Worm (Caenorhabditis elegans) whole organism, young adult: ENCODE data around the gene F53F4.1.

Experiments
- B0035.1 ChIP-seq: sonication (generic microtip); optimal IDR thresholded peaks from 2 replicates; lab custom pipeline; 2016; ENCODE audit warnings: missing genetic modification characterization, mild to moderate bottlenecking, missing compliant biosample characterization, missing genotype, missing genetic modification reagents
- F10E7.11 ChIP-seq: sonication (generic microtip); optimal IDR thresholded peaks from 2 replicates; lab custom pipeline; 2017; ENCODE audit warnings: mild to moderate bottlenecking, missing genetic modification characterization, moderate library complexity, missing compliant biosample characterization
- F33H1.4 ChIP-seq: fragments of 200-800 bp; sonication (Bioruptor generic); IDR thresholded peaks from 2 replicates; pipeline ENCODE4 v1.3.6; 2022; ENCODE audit warnings: missing genetic modification reagents, missing genetic modification characterization, missing compliant biosample characterization
- F49E8.2 ChIP-seq: sonication (generic microtip); optimal IDR thresholded peaks from 3 replicates; lab custom pipeline; 2017; ENCODE audit warnings: missing genetic modification characterization, mild to moderate bottlenecking, missing compliant biosample characterization, antibody characterized with exemption, moderate library complexity; ENCODE audit not compliant: insufficient read depth
- F52B5.7 ChIP-seq: sonication (generic microtip); optimal IDR thresholded peaks from 2 replicates; lab custom pipeline; 2016; ENCODE audit warnings: mild to moderate bottlenecking, missing genetic modification characterization, missing compliant biosample characterization
- K12H6.12 ChIP-seq: fragments of 200-800 bp; sonication (Bioruptor generic); optimal IDR thresholded peaks from 2 replicates; lab custom pipeline; 2018; ENCODE audit warnings: mild to moderate bottlenecking, missing genetic modification characterization, missing compliant biosample characterization
- T26A5.8 ChIP-seq: sonication (generic microtip); optimal IDR thresholded peaks from 2 replicates; lab custom pipeline; 2016; ENCODE audit warnings: missing genetic modification characterization, missing compliant biosample characterization
- Y67H2A.10 ChIP-seq: fragments of 200-800 bp; sonication (Bioruptor generic); conservative IDR thresholded peaks from 2 replicates; pipeline ENCODE4 v1.3.6; 2022; ENCODE audit warnings: missing genetic modification reagents, missing genetic modification characterization, missing compliant biosample characterization
- Y95B8A.8 ChIP-seq: fragments of 200-800 bp; sonication (Bioruptor generic); IDR thresholded peaks from 2 replicates; pipeline ENCODE4 v1.3.6; 2022; ENCODE audit warnings: missing genetic modification reagents, missing genetic modification characterization, missing compliant biosample characterization
- akir-1 ChIP-seq: fragments of 200-800 bp; sonication (Bioruptor generic); optimal IDR thresholded peaks from 2 replicates; lab custom pipeline; 2018; ENCODE audit warnings: mild to moderate bottlenecking, missing genetic modification characterization, moderate library complexity, missing compliant biosample characterization
- aptf-3 ChIP-seq: fragments of 200-800 bp; sonication (Bioruptor generic); IDR thresholded peaks from 2 replicates; pipeline ENCODE4 v1.3.6; 2022; ENCODE audit warnings: missing genetic modification characterization, missing compliant biosample characterization
- attf-6 ChIP-seq: fragments of 200-800 bp; sonication (Bioruptor generic); IDR thresholded peaks from 2 replicates; pipeline ENCODE4 v1.3.6; 2022; ENCODE audit warnings: missing genetic modification reagents, missing genetic modification characterization, missing compliant biosample characterization
- ceh-100 ChIP-seq: fragments of 200-800 bp; sonication (Bioruptor generic); IDR thresholded peaks from 2 replicates; pipeline ENCODE4 v1.3.6; 2022; ENCODE audit warnings: missing genetic modification reagents, missing genetic modification characterization, missing compliant biosample characterization
- ceh-27 ChIP-seq: fragments of 200-800 bp; sonication (Bioruptor generic); optimal IDR thresholded peaks from 2 replicates; lab custom pipeline; 2018; ENCODE audit warnings: mild to moderate bottlenecking, missing genetic modification characterization, moderate library complexity, missing compliant biosample characterization
- ceh-40 ChIP-seq: fragments of 200-800 bp; sonication (Bioruptor generic); IDR thresholded peaks from 2 replicates; pipeline ENCODE4 v1.3.6; 2022; ENCODE audit warnings: missing genetic modification characterization, missing compliant biosample characterization
- ceh-58 ChIP-seq: fragments of 200-800 bp; sonication (Bioruptor generic); IDR thresholded peaks from 2 replicates; pipeline ENCODE4 v1.3.6; 2022; ENCODE audit warnings: missing genetic modification characterization, missing compliant biosample characterization
- ceh-79 ChIP-seq: sonication (generic microtip); optimal IDR thresholded peaks from 2 replicates; lab custom pipeline; 2017; ENCODE audit warnings: mild to moderate bottlenecking, missing genetic modification characterization, missing compliant biosample characterization
- dpff-1 ChIP-seq: sonication (generic microtip); optimal IDR thresholded peaks from 2 replicates; lab custom pipeline; 2017; ENCODE audit warnings: mild to moderate bottlenecking, missing genetic modification characterization, missing compliant biosample characterization
- egl-44 ChIP-seq: fragments of 200-800 bp; sonication (Bioruptor generic); IDR thresholded peaks from 2 replicates; pipeline ENCODE4 v1.3.6; 2022; ENCODE audit warnings: missing genetic modification reagents, missing genetic modification characterization, missing compliant biosample characterization
- egrh-3 ChIP-seq: fragments of 200-800 bp; sonication (Bioruptor generic); IDR thresholded peaks from 2 replicates; pipeline ENCODE4 v1.3.6; 2022; ENCODE audit warnings: missing genetic modification reagents, missing genetic modification characterization, missing compliant biosample characterization
- ets-4 ChIP-seq: fragments of 200-800 bp; sonication (Bioruptor generic); optimal IDR thresholded peaks from 2 replicates; lab custom pipeline; 2018; ENCODE audit warnings: mild to moderate bottlenecking, missing genetic modification characterization, missing compliant biosample characterization
- gei-17 ChIP-seq: fragments of 200-800 bp; sonication (Bioruptor generic); optimal IDR thresholded peaks from 2 replicates; lab custom pipeline; 2018; ENCODE audit warnings: mild to moderate bottlenecking, missing genetic modification characterization, missing compliant biosample characterization
- him-1 ChIP-seq: sonication (generic microtip); optimal IDR thresholded peaks from 2 replicates; lab custom pipeline; 2016; ENCODE audit warnings: missing genotype, missing genetic modification reagents, missing genetic modification characterization, missing compliant biosample characterization
- hmg-1.2 ChIP-seq: fragments of 200-800 bp; sonication (Bioruptor generic); IDR thresholded peaks from 2 replicates; pipeline ENCODE4 v1.3.6; 2022; ENCODE audit warnings: missing genetic modification reagents, missing genetic modification characterization, missing compliant biosample characterization
- hsf-1 ChIP-seq: fragments of 200-800 bp; sonication (Bioruptor generic); IDR thresholded peaks from 2 replicates; pipeline ENCODE4 v1.3.6; 2022; ENCODE audit warnings: missing genetic modification reagents, missing genetic modification characterization, missing compliant biosample characterization
- let-526 ChIP-seq: fragments of 200-800 bp; sonication (Bioruptor generic); IDR thresholded peaks from 2 replicates; pipeline ENCODE4 v1.3.6; 2022; ENCODE audit warnings: missing genetic modification reagents, missing genetic modification characterization, missing compliant biosample characterization
- let-607 ChIP-seq, 2 experiments: fragments of 200-800 bp in 1 of 2; sonication (Bioruptor generic) in 1 of 2; sonication (generic microtip) in 1 of 2; optimal IDR thresholded peaks; 2 replicates each; lab custom pipeline; 2016 to 2018; ENCODE audit warnings: mild to moderate bottlenecking in 2 of 2, missing compliant biosample characterization in 2 of 2, missing genetic modification characterization in 2 of 2, moderate library complexity in 2 of 2, missing genotype in 1 of 2
- lin-40 ChIP-seq: sonication (generic microtip); optimal IDR thresholded peaks from 2 replicates; lab custom pipeline; 2016; ENCODE audit warnings: missing genetic modification characterization, mild to moderate bottlenecking, missing compliant biosample characterization, missing genotype, missing genetic modification reagents
- lsl-1 ChIP-seq: fragments of 200-800 bp; sonication (Bioruptor generic); optimal IDR thresholded peaks from 2 replicates; lab custom pipeline; 2018; ENCODE audit warnings: mild to moderate bottlenecking, missing genetic modification characterization, moderate library complexity, missing compliant biosample characterization
- lsy-27 ChIP-seq: sonication (generic microtip); optimal IDR thresholded peaks from 2 replicates; lab custom pipeline; 2017; ENCODE audit warnings: missing genetic modification characterization, mild to moderate bottlenecking, missing compliant biosample characterization, antibody characterized with exemption, missing genotype, borderline replicate concordance; ENCODE audit not compliant: insufficient read depth
- mxl-1 ChIP-seq: sonication (generic microtip); optimal IDR thresholded peaks from 2 replicates; lab custom pipeline; 2016; ENCODE audit warnings: missing genetic modification characterization, missing compliant biosample characterization
- nhr-90 ChIP-seq: sonication (generic microtip); optimal IDR thresholded peaks from 2 replicates; lab custom pipeline; 2016; ENCODE audit warnings: missing genotype, mild to moderate bottlenecking, missing genetic modification characterization, missing compliant biosample characterization
- pha-4 ChIP-seq: fragments of 150-350 bp; sonication (generic microtip); optimal IDR thresholded peaks from 2 replicates; lab custom pipeline; 2014; ENCODE audit warnings: missing biosample characterization, missing genetic modification reagents, missing genetic modification characterization
- rec-8 ChIP-seq, 2 experiments: sonication (generic microtip); optimal IDR thresholded peaks; 2 replicates each; lab custom pipeline; 2016; ENCODE audit warnings: mild to moderate bottlenecking in 2 of 2, missing genetic modification characterization in 2 of 2, missing genetic modification reagents in 2 of 2, missing genotype in 2 of 2, missing biosample characterization in 1 of 2, missing compliant biosample characterization in 1 of 2, moderate library complexity in 1 of 2
- repo-1 ChIP-seq: sonication (generic microtip); optimal IDR thresholded peaks from 2 replicates; lab custom pipeline; 2017; ENCODE audit warnings: mild to moderate bottlenecking, missing genetic modification characterization, missing compliant biosample characterization
- sea-2 ChIP-seq: fragments of 200-800 bp; sonication (Bioruptor generic); IDR thresholded peaks from 2 replicates; pipeline ENCODE4 v1.3.6; 2022; ENCODE audit warnings: missing genetic modification characterization, missing compliant biosample characterization
- snpc-1.3 ChIP-seq: sonication (generic microtip); optimal IDR thresholded peaks from 2 replicates; lab custom pipeline; 2017; ENCODE audit warnings: missing genetic modification characterization, mild to moderate bottlenecking, missing compliant biosample characterization, antibody characterized with exemption, moderate library complexity, missing genotype, missing genetic modification reagents; ENCODE audit not compliant: insufficient read depth
- tbx-9 ChIP-seq: sonication (generic microtip); optimal IDR thresholded peaks from 2 replicates; lab custom pipeline; 2016; ENCODE audit warnings: borderline replicate concordance, missing genetic modification characterization, inconsistent platforms, missing compliant biosample characterization
- tlf-1 ChIP-seq: fragments of 200-800 bp; sonication (Bioruptor generic); optimal IDR thresholded peaks from 2 replicates; lab custom pipeline; 2018; ENCODE audit warnings: mild to moderate bottlenecking, missing genetic modification characterization, missing compliant biosample characterization
- ztf-18 ChIP-seq: sonication (generic microtip); optimal IDR thresholded peaks from 2 replicates; lab custom pipeline; 2016; ENCODE audit warnings: missing genotype, mild to moderate bottlenecking, missing genetic modification characterization, missing compliant biosample characterization
- ztf-26 ChIP-seq: sonication (generic microtip); optimal IDR thresholded peaks from 2 replicates; lab custom pipeline; 2017; ENCODE audit warnings: missing genetic modification characterization, missing compliant biosample characterization
- ztf-28 ChIP-seq: fragments of 200-800 bp; sonication (Bioruptor generic); IDR thresholded peaks from 2 replicates; pipeline ENCODE4 v1.3.6; 2022; ENCODE audit warnings: missing genetic modification reagents, missing genetic modification characterization, missing compliant biosample characterization
- ztf-3 ChIP-seq: fragments of 200-800 bp; sonication (Bioruptor generic); optimal IDR thresholded peaks from 2 replicates; lab custom pipeline; 2018; ENCODE audit warnings: mild to moderate bottlenecking, missing genetic modification characterization, missing compliant biosample characterization

Gene F53F4.1

ce11 chrV:13619752-13620151 lies 35.2 kb downstream of the F53F4.1 start, which contains the start of gene srd-11:
TSS of gene srd-11 (minus strand) at chrV:13619852.
- TF ChIP-seq hmg-1.2 = no peak
- TF ChIP-seq tbx-9 (tag; lab: Kevin White, UChicago) = no peak
- TF ChIP-seq ceh-79 (tag; lab: Kevin White, UChicago) = no peak
- no peak for TF ChIP-seq ztf-3
- no peak for TF ChIP-seq let-526 (GFP tag; lab: Robert Waterston, UW)
- no peak for TF ChIP-seq nhr-90 (tag; lab: Kevin White, UChicago)
- TF ChIP-seq lin-40 (tag; lab: Kevin White, UChicago) = no peak
- TF ChIP-seq, all 124 proteins: peak for 0

ce11 chrV:13620676-13621075 lies 36.1 kb downstream of the F53F4.1 start, which contains the start of gene F53F4.15:
TSS of gene F53F4.15 (plus strand) at chrV:13620976.
- TF ChIP-seq sea-2 (no peak), let-607 (tag; optimal IDR thresholded peaks at IDR 0.05; lab: Kevin White, UChicago) (no peak)

- TF ChIP-seq ceh-58 (GFP tag; lab: Robert Waterston, UW) (no peak), Y95B8A.8 (no peak), pha-4 (tag; lab: Kevin White, UChicago) (no peak), hsf-1 (no peak), let-526 (GFP tag; lab: Robert Waterston, UW) (no peak), egl-44 (GFP tag; lab: Robert Waterston, UW) (no peak), repo-1 (tag; lab: Kevin White, UChicago) (no peak), B0035.1 (tag; lab: Kevin White, UChicago) (no peak), rec-8 (tag; optimal IDR thresholded peaks at IDR 0.05; lab: Kevin White, UChicago) (no peak), gei-17 (GFP tag; lab: Kevin White, UChicago) (no peak), ceh-100 (no peak), T26A5.8 (tag; lab: Kevin White, UChicago) (no peak), dpff-1 (tag; lab: Kevin White, UChicago) (no peak)
Observed at ce11 chrV:13621720-13622119, 37.1 kb downstream of the F53F4.1 start, which contains the start of gene F53F4.16. TSS of gene F53F4.16 (minus strand) at chrV:13621820.

ce11 chrV:13624424-13624823 lies 39.8 kb downstream of the F53F4.1 start, which contains the start of gene F53F4.11:
TSS of gene F53F4.11 (minus strand) at chrV:13624524.
- TF ChIP-seq akir-1 (GFP tag; lab: Kevin White, UChicago) (no peak), snpc-1.3 (tag; lab: Kevin White, UChicago) (no peak), let-607 (tag; optimal IDR thresholded peaks at IDR 0.05; lab: Kevin White, UChicago) (no peak), dpff-1 (tag; lab: Kevin White, UChicago) (no peak), lsy-27 (tag; lab: Kevin White, UChicago) (no peak), F10E7.11 (tag; lab: Kevin White, UChicago) (no peak), F33H1.4 (GFP tag; lab: Robert Waterston, UW) (no peak), Y67H2A.10 (GFP tag; lab: Robert Waterston, UW) (no peak), ets-4 (no peak), ceh-40 (no peak), ztf-28 (GFP tag; lab: Robert Waterston, UW) (no peak), F49E8.2 (tag; lab: Kevin White, UChicago) (no peak), mxl-1 (tag; lab: Kevin White, UChicago) (no peak), attf-6 (GFP tag; lab: Robert Waterston, UW) (0 out of 2 replicates have a peak, but pooled peaks have one; percentile 34), egrh-3 (no peak), pha-4 (tag; lab: Kevin White, UChicago) (no peak), K12H6.12 (tag; lab: Kevin White, UChicago) (no peak), ztf-26 (tag; lab: Kevin White, UChicago) (no peak), lsl-1 (GFP tag; lab: Kevin White, UChicago) (peak; percentile 8), aptf-3 (GFP tag; lab: Robert Waterston, UW) (no peak), ceh-27 (GFP tag; lab: Kevin White, UChicago) (no peak), ztf-18 (no peak), ztf-3 (no peak), F52B5.7 (tag; lab: Kevin White, UChicago) (no peak), him-1 (tag; lab: Kevin White, UChicago) (no peak), tlf-1 (GFP tag; lab: Kevin White, UChicago) (peak; percentile 18)
